Worm (Caenorhabditis elegans) whole organism, L1 larva: Measurements from ENCODE around the gene T07F12.2.

Experiments used
- C04F5.9 ChIP-seq: sonication (generic microtip); optimal IDR thresholded peaks from 2 replicates; lab custom pipeline; 2016; ENCODE audit warnings: missing genetic modification characterization, missing compliant biosample characterization
- C16A3.4 ChIP-seq: fragments of 150-350 bp; optimal IDR thresholded peaks from 2 replicates; lab custom pipeline; 2014; ENCODE audit warnings: missing biosample characterization, missing genetic modification characterization
- F16B12.6 ChIP-seq: fragments of 150-350 bp; optimal IDR thresholded peaks from 2 replicates; lab custom pipeline; 2014; ENCODE audit warnings: missing biosample characterization, missing genetic modification characterization
- Y116A8C.19 ChIP-seq: sonication (generic microtip); optimal IDR thresholded peaks from 2 replicates; lab custom pipeline; 2016; ENCODE audit warnings: missing compliant biosample characterization, missing genetic modification characterization, borderline replicate concordance
- blmp-1 ChIP-seq: fragments of 150-350 bp; optimal IDR thresholded peaks from 2 replicates; lab custom pipeline; 2014; ENCODE audit warnings: missing biosample characterization, missing genetic modification characterization
- ceh-8 ChIP-seq: fragments of 200-800 bp; sonication (Bioruptor generic); optimal IDR thresholded peaks from 2 replicates; lab custom pipeline; 2018; ENCODE audit warnings: mild to moderate bottlenecking, missing genetic modification characterization, moderate library complexity, missing compliant biosample characterization
- ceh-88 ChIP-seq: fragments of 200-800 bp; sonication (Bioruptor generic); IDR thresholded peaks from 2 replicates; pipeline ENCODE4 v1.3.6; 2022; ENCODE audit warnings: missing genetic modification characterization, missing compliant biosample characterization
- ces-1 ChIP-seq: fragments of 150-350 bp; optimal IDR thresholded peaks from 2 replicates; lab custom pipeline; 2014; ENCODE audit warnings: missing biosample characterization, missing genetic modification reagents, missing genetic modification characterization
- efl-1 ChIP-seq, 4 experiments: fragments of 150-350 bp; optimal IDR thresholded peaks in 3 of 4; peaks in 1 of 4; 1 replicate in 1 of 4; 2 replicates in 3 of 4; lab custom pipeline; 2014; ENCODE audit warnings: missing biosample characterization in 2 of 4, missing genetic modification characterization in 2 of 4, missing genetic modification reagents in 2 of 4
- efl-3 ChIP-seq: fragments of 200-800 bp; sonication (Bioruptor generic); optimal IDR thresholded peaks from 2 replicates; lab custom pipeline; 2018; ENCODE audit warnings: mild to moderate bottlenecking, missing genetic modification characterization, missing compliant biosample characterization
- egl-13 ChIP-seq: sonication (generic microtip); optimal IDR thresholded peaks from 2 replicates; lab custom pipeline; 2016; ENCODE audit warnings: missing genotype, missing genetic modification reagents, missing genetic modification characterization, missing compliant biosample characterization
- elt-2 ChIP-seq: sonication (generic microtip); optimal IDR thresholded peaks from 2 replicates; lab custom pipeline; 2016; ENCODE audit warnings: missing genetic modification characterization, mild to moderate bottlenecking, inconsistent platforms, missing compliant biosample characterization, missing genetic modification reagents
- elt-3 ChIP-seq, 6 experiments: fragments of 150-350 bp in 1 of 6; sonication (generic microtip); optimal IDR thresholded peaks; 2 replicates each; lab custom pipeline; 2017 to 2018; ENCODE audit warnings: missing biosample characterization in 6 of 6, missing genetic modification characterization in 6 of 6, inconsistent platforms in 1 of 6
- fkh-8 ChIP-seq: sonication (generic microtip); optimal IDR thresholded peaks from 2 replicates; lab custom pipeline; 2016; ENCODE audit warnings: mild to moderate bottlenecking, missing genetic modification characterization, missing compliant biosample characterization
- hlh-17 ChIP-seq: fragments of 200-800 bp; sonication (Bioruptor generic); optimal IDR thresholded peaks from 2 replicates; lab custom pipeline; 2018; ENCODE audit warnings: missing genetic modification characterization, mild to moderate bottlenecking, missing compliant biosample characterization, moderate library complexity, borderline replicate concordance
- hlh-4 ChIP-seq: sonication (generic microtip); optimal IDR thresholded peaks from 2 replicates; lab custom pipeline; 2016; ENCODE audit warnings: mild to moderate bottlenecking, missing genetic modification characterization, missing compliant biosample characterization
- isw-1 ChIP-seq: fragments of 200-800 bp; sonication (Bioruptor generic); IDR thresholded peaks from 2 replicates; pipeline ENCODE4 v1.3.6; 2022; ENCODE audit warnings: missing genetic modification characterization, missing compliant biosample characterization
- jun-1 ChIP-seq: fragments of 150-350 bp; optimal IDR thresholded peaks from 2 replicates; lab custom pipeline; 2014; ENCODE audit warnings: missing biosample characterization, missing genetic modification reagents, missing genetic modification characterization
- lin-14 ChIP-seq: fragments of 200-800 bp; sonication (Bioruptor generic); optimal IDR thresholded peaks from 2 replicates; lab custom pipeline; 2018; ENCODE audit warnings: mild to moderate bottlenecking, missing genetic modification characterization, moderate library complexity, missing compliant biosample characterization
- lin-15B ChIP-seq: fragments of 150-350 bp; sonication (generic microtip); optimal IDR thresholded peaks from 3 replicates; lab custom pipeline; 2014; ENCODE audit warnings: missing biosample characterization, missing genetic modification characterization
- lin-35 ChIP-seq, 2 experiments: fragments of 150-350 bp; optimal IDR thresholded peaks; 2 replicates each; lab custom pipeline; 2014; ENCODE audit warnings: missing biosample characterization in 2 of 2, missing genetic modification characterization in 2 of 2, missing genetic modification reagents in 2 of 2
- lsy-2 ChIP-seq, 2 experiments: fragments of 150-350 bp; optimal IDR thresholded peaks; 2 replicates each; lab custom pipeline; 2014; ENCODE audit warnings: missing biosample characterization in 2 of 2, missing genetic modification characterization in 2 of 2
- mdl-1 ChIP-seq, 2 experiments: fragments of 150-350 bp; optimal IDR thresholded peaks; 2 replicates each; lab custom pipeline; 2014 to 2017; ENCODE audit warnings: missing biosample characterization in 2 of 2, missing genetic modification characterization in 2 of 2, inconsistent platforms in 1 of 2
- nhr-19 ChIP-seq: fragments of 200-800 bp; sonication (Bioruptor generic); conservative IDR thresholded peaks from 2 replicates; pipeline ENCODE4 v1.3.6; 2022; ENCODE audit warnings: missing genetic modification characterization, missing compliant biosample characterization
- nhr-20 ChIP-seq: sonication (generic microtip); optimal IDR thresholded peaks from 2 replicates; lab custom pipeline; 2016; ENCODE audit warnings: mild to moderate bottlenecking, missing genetic modification characterization, missing compliant biosample characterization
- nhr-28 ChIP-seq: fragments of 150-350 bp; optimal IDR thresholded peaks from 2 replicates; lab custom pipeline; 2014; ENCODE audit warnings: missing biosample characterization, missing genetic modification characterization
- nhr-71 ChIP-seq: sonication (generic microtip); optimal IDR thresholded peaks from 2 replicates; lab custom pipeline; 2016; ENCODE audit warnings: mild to moderate bottlenecking, missing genetic modification characterization, moderate library complexity, missing compliant biosample characterization
- nhr-76 ChIP-seq: sonication (generic microtip); optimal IDR thresholded peaks from 2 replicates; lab custom pipeline; 2017; ENCODE audit warnings: missing biosample characterization, missing genetic modification characterization
- nhr-77 ChIP-seq: fragments of 150-350 bp; optimal IDR thresholded peaks from 2 replicates; lab custom pipeline; 2014; ENCODE audit warnings: missing biosample characterization, missing genetic modification characterization
- nhr-90 ChIP-seq: sonication (generic microtip); optimal IDR thresholded peaks from 2 replicates; lab custom pipeline; 2016; ENCODE audit warnings: mild to moderate bottlenecking, missing genetic modification characterization, missing compliant biosample characterization; ENCODE audit not compliant: poor library complexity
- pag-3 ChIP-seq: sonication (generic microtip); optimal IDR thresholded peaks from 2 replicates; lab custom pipeline; 2017; ENCODE audit warnings: missing genetic modification characterization, mild to moderate bottlenecking, missing compliant biosample characterization, antibody characterized with exemption, borderline replicate concordance; ENCODE audit not compliant: insufficient read depth
- pax-3 ChIP-seq: fragments of 200-800 bp; sonication (Bioruptor generic); optimal IDR thresholded peaks from 2 replicates; lab custom pipeline; 2018; ENCODE audit warnings: mild to moderate bottlenecking, missing genetic modification characterization, moderate library complexity, missing compliant biosample characterization
- rnt-1 ChIP-seq: sonication (generic microtip); optimal IDR thresholded peaks from 2 replicates; lab custom pipeline; 2016; ENCODE audit warnings: mild to moderate bottlenecking, missing genetic modification characterization, moderate library complexity, missing compliant biosample characterization
- snu-23 ChIP-seq: sonication (generic microtip); optimal IDR thresholded peaks from 2 replicates; lab custom pipeline; 2016; ENCODE audit warnings: missing genetic modification characterization, missing compliant biosample characterization
- tbx-2 ChIP-seq: sonication (generic microtip); optimal IDR thresholded peaks from 2 replicates; lab custom pipeline; 2016; ENCODE audit warnings: missing genetic modification characterization, missing compliant biosample characterization
- tlp-1 ChIP-seq: fragments of 150-350 bp; optimal IDR thresholded peaks from 2 replicates; lab custom pipeline; 2014; ENCODE audit warnings: missing biosample characterization, missing genetic modification characterization
- unc-130 ChIP-seq: fragments of 150-350 bp; optimal IDR thresholded peaks from 2 replicates; lab custom pipeline; 2017; ENCODE audit warnings: missing biosample characterization, missing genetic modification characterization, inconsistent platforms
- xbp-1 ChIP-seq: sonication (generic microtip); optimal IDR thresholded peaks from 2 replicates; lab custom pipeline; 2016; ENCODE audit warnings: missing genetic modification characterization, missing compliant biosample characterization
- zag-1 ChIP-seq: fragments of 150-350 bp; optimal IDR thresholded peaks from 2 replicates; lab custom pipeline; 2014; ENCODE audit warnings: missing biosample characterization, missing genetic modification characterization
- ztf-11 ChIP-seq, 2 experiments: sonication (generic microtip); optimal IDR thresholded peaks; 2 replicates each; lab custom pipeline; 2016 to 2017; ENCODE audit warnings: missing genetic modification characterization in 2 of 2, missing biosample characterization in 1 of 2, missing compliant biosample characterization in 1 of 2
- ztf-4 ChIP-seq: fragments of 150-350 bp; optimal IDR thresholded peaks from 2 replicates; lab custom pipeline; 2014; ENCODE audit warnings: missing biosample characterization, missing genetic modification characterization

Gene T07F12.2

ce11 chrX:4893623-4894105, 3.6 kb downstream of the T07F12.2 start, which contains the start of gene T07F12.1 (continued):
- TF ChIP-seq jun-1 (tag; lab: Kevin White, UChicago), result no peak
- TF ChIP-seq egl-13 (tag; lab: Kevin White, UChicago), result no peak
- TF ChIP-seq nhr-90 (tag; lab: Kevin White, UChicago), result no peak
- no peak for TF ChIP-seq nhr-76 (tag; lab: Kevin White, UChicago)
- no peak for TF ChIP-seq fkh-8 (tag; lab: Kevin White, UChicago)
- peak; percentile 54 for TF ChIP-seq snu-23
- TF ChIP-seq elt-2 (tag; lab: Kevin White, UChicago), result no peak
- peak in 1 of 2 experiments; percentile 27 for TF ChIP-seq lsy-2 (tag; optimal IDR thresholded peaks at IDR 0.05; lab: Kevin White, UChicago)
- TF ChIP-seq C04F5.9 (tag; lab: Kevin White, UChicago), result no peak
- TF ChIP-seq pag-3, result no peak
- peak; percentile 80 for TF ChIP-seq lin-14 (GFP tag; lab: Kevin White, UChicago)
- peak in 1 of 2 experiments; percentile 32 for TF ChIP-seq lin-35 (GFP tag; optimal IDR thresholded peaks at IDR 0.05; lab: Kevin White, UChicago)
- TF ChIP-seq isw-1 (GFP tag; lab: Robert Waterston, UW), result no peak
- TF ChIP-seq nhr-77, result no peak
- TF ChIP-seq zag-1 (tag; lab: Kevin White, UChicago), result no peak
- no peak for TF ChIP-seq nhr-28 (tag; lab: Kevin White, UChicago)
- TF ChIP-seq pax-3 (tag; lab: Kevin White, UChicago), result no peak
- TF ChIP-seq Y116A8C.19, result no peak
- TF ChIP-seq efl-1 (optimal IDR thresholded peaks at IDR 0.05; lab: Kevin White, UChicago), result no peak
- TF ChIP-seq efl-1 (GFP tag; optimal IDR thresholded peaks at IDR 0.05 in 1 of 2; lab: Kevin White, UChicago), result no peak
- no peak for TF ChIP-seq ceh-88 (GFP tag; lab: Robert Waterston, UW)
- TF ChIP-seq rnt-1, result no peak
- TF ChIP-seq tlp-1 (tag; lab: Kevin White, UChicago), result no peak
- peak; percentile 56 for TF ChIP-seq nhr-20 (tag; lab: Kevin White, UChicago)
- no peak for TF ChIP-seq ztf-11 (tag; optimal IDR thresholded peaks at IDR 0.05; lab: Kevin White, UChicago)
- no peak for TF ChIP-seq efl-3 (GFP tag; lab: Kevin White, UChicago)
- TF ChIP-seq C16A3.4 (tag; lab: Kevin White, UChicago), result no peak
- no peak for TF ChIP-seq unc-130
- TF ChIP-seq tbx-2 (tag; lab: Kevin White, UChicago), result peak; percentile 21
- no peak for TF ChIP-seq lin-15B (tag; lab: Kevin White, UChicago)
- TF ChIP-seq F16B12.6 (tag; lab: Kevin White, UChicago), result peak; percentile 1
- TF ChIP-seq blmp-1, result peak; percentile 98
- TF ChIP-seq nhr-71 (tag; lab: Kevin White, UChicago), result peak; percentile 39
- no peak for TF ChIP-seq hlh-17 (GFP tag; lab: Kevin White, UChicago)
- peak; percentile 6 for TF ChIP-seq xbp-1 (tag; lab: Kevin White, UChicago)
- TF ChIP-seq ces-1, result no peak
- no peak for TF ChIP-seq hlh-4
- TF ChIP-seq nhr-19 (GFP tag; lab: Robert Waterston, UW), result no peak
- TF ChIP-seq ceh-8, result no peak
- TF ChIP-seq ztf-4 (tag; lab: Kevin White, UChicago), result no peak
- peak in 1 of 2 experiments; percentile 20 for TF ChIP-seq mdl-1 (tag; optimal IDR thresholded peaks at IDR 0.05; lab: Kevin White, UChicago)
- peak in 2 of 6 experiments; percentile 57 to 66 for TF ChIP-seq elt-3 (tag; optimal IDR thresholded peaks at IDR 0.05; lab: Kevin White, UChicago)

- TF ChIP-seq lin-14 (GFP tag; lab: Kevin White, UChicago) (peak; percentile 51), nhr-71 (tag; lab: Kevin White, UChicago) (peak; percentile 12), C04F5.9 (tag; lab: Kevin White, UChicago) (no peak), rnt-1 (peak; percentile 61)
These were observed 5.2 kb downstream of the T07F12.2 start for ce11 chrX:4895223-4895622.
